Fruit fly (Drosophila melanogaster) whole organism, embryonic: ENCODE data around the gene lap.

Source experiments
- Aef1 ChIP-seq: fragments of 200-800 bp; sonication (Bioruptor generic); IDR thresholded peaks from 3 replicates; pipeline ENCODE4 v1.3.6; 2022; ENCODE audit warnings: missing biosample characterization, missing genetic modification characterization
- BtbVII ChIP-seq: fragments of 200-800 bp; sonication (Bioruptor generic); optimal IDR thresholded peaks from 3 replicates; lab custom pipeline; 2017; ENCODE audit warnings: missing biosample characterization, mild to moderate bottlenecking, missing genetic modification characterization
- C15 ChIP-seq: fragments of 200-800 bp; sonication (Bioruptor generic); IDR thresholded peaks from 3 replicates; pipeline ENCODE4 v1.3.6; 2022; ENCODE audit warnings: missing biosample characterization, missing genetic modification characterization
- CG10274 ChIP-seq: fragments of 200-800 bp; sonication (Bioruptor generic); optimal IDR thresholded peaks from 3 replicates; lab custom pipeline; 2017; ENCODE audit warnings: missing biosample characterization, mild to moderate bottlenecking, missing genetic modification characterization
- CG10321 ChIP-seq: fragments of 200-800 bp; sonication (Bioruptor generic); IDR thresholded peaks from 2 replicates; pipeline ENCODE4 v1.3.6; 2022; ENCODE audit warnings: missing biosample characterization, missing genetic modification characterization
- CG12104 ChIP-seq: fragments of 200-800 bp; sonication (Bioruptor generic); optimal IDR thresholded peaks from 3 replicates; lab custom pipeline; 2016; ENCODE audit warnings: missing biosample characterization, missing genetic modification characterization
- CG12299 ChIP-seq: fragments of 200-800 bp; sonication (Bioruptor generic); optimal IDR thresholded peaks from 2 replicates; lab custom pipeline; 2018; ENCODE audit warnings: missing biosample characterization, mild to moderate bottlenecking, missing genetic modification characterization
- CG1233 ChIP-seq: fragments of 200-800 bp; sonication (Bioruptor generic); optimal IDR thresholded peaks from 4 replicates; lab custom pipeline; 2018; ENCODE audit warnings: missing biosample characterization, mild to moderate bottlenecking, missing genetic modification characterization
- CG12391 ChIP-seq: fragments of 200-800 bp; sonication (Bioruptor generic); optimal IDR thresholded peaks from 3 replicates; lab custom pipeline; 2018; ENCODE audit warnings: missing biosample characterization, mild to moderate bottlenecking, missing genetic modification characterization, moderate library complexity
- CG1647 ChIP-seq: fragments of 200-800 bp; sonication (Bioruptor generic); optimal IDR thresholded peaks from 3 replicates; lab custom pipeline; 2016; ENCODE audit warnings: missing biosample characterization, missing genetic modification characterization
- CG17612 ChIP-seq: fragments of 200-800 bp; sonication (Bioruptor generic); IDR thresholded peaks from 2 replicates; pipeline ENCODE4 v1.3.6; 2022; ENCODE audit warnings: missing biosample characterization, missing genetic modification characterization
- CG17829 ChIP-seq: fragments of 200-800 bp; optimal IDR thresholded peaks from 2 replicates; lab custom pipeline; 2019; ENCODE audit warnings: missing biosample characterization, mild to moderate bottlenecking, missing genetic modification characterization, moderate library complexity
- CG2889 ChIP-seq: fragments of 200-800 bp; sonication (Bioruptor generic); IDR thresholded peaks from 3 replicates; pipeline ENCODE4 v1.3.6; 2022; ENCODE audit warnings: missing biosample characterization, missing genetic modification characterization
- CG31388 ChIP-seq: fragments of 200-800 bp; sonication (Bioruptor generic); optimal IDR thresholded peaks from 2 replicates; lab custom pipeline; 2016; ENCODE audit warnings: missing biosample characterization, missing genetic modification characterization
- CG32772 ChIP-seq: fragments of 200-800 bp; sonication (Bioruptor generic); IDR thresholded peaks from 2 replicates; pipeline ENCODE4 v1.3.6; 2022; ENCODE audit warnings: missing biosample characterization, missing genetic modification characterization
- CG3838 ChIP-seq: fragments of 200-800 bp; sonication (Bioruptor generic); optimal IDR thresholded peaks from 3 replicates; lab custom pipeline; 2016; ENCODE audit warnings: missing biosample characterization, missing genetic modification characterization
- CG8478 ChIP-seq: fragments of >200 bp; optimal IDR thresholded peaks from 2 replicates; lab custom pipeline; 2018
- CG8924 ChIP-seq: fragments of 200-800 bp; optimal IDR thresholded peaks from 3 replicates; lab custom pipeline; 2019; ENCODE audit warnings: missing biosample characterization, mild to moderate bottlenecking, missing genetic modification characterization, moderate library complexity
- CG8944 ChIP-seq: fragments of 200-800 bp; sonication (Bioruptor generic); optimal IDR thresholded peaks from 3 replicates; lab custom pipeline; 2016; ENCODE audit warnings: missing biosample characterization, missing genetic modification characterization
- CG9727 ChIP-seq: fragments of 200-800 bp; sonication (Bioruptor generic); optimal IDR thresholded peaks from 3 replicates; lab custom pipeline; 2017; ENCODE audit warnings: missing biosample characterization, mild to moderate bottlenecking, missing genetic modification characterization
- CTCF ChIP-seq: fragments of 200-800 bp; sonication (Bioruptor generic); optimal IDR thresholded peaks from 2 replicates; lab custom pipeline; 2017; ENCODE audit warnings: missing biosample characterization, mild to moderate bottlenecking, missing genetic modification characterization, moderate library complexity
- CkIIα-i1 ChIP-seq: fragments of 200-800 bp; sonication (Bioruptor generic); IDR thresholded peaks from 2 replicates; pipeline ENCODE4 v1.3.6; 2022; ENCODE audit warnings: missing biosample characterization, missing genetic modification characterization
- Drgx ChIP-seq: fragments of 200-800 bp; sonication (Bioruptor generic); IDR thresholded peaks from 2 replicates; pipeline ENCODE4 v1.3.6; 2022; ENCODE audit warnings: missing biosample characterization, missing genetic modification characterization
- ERR ChIP-seq: fragments of 200-800 bp; sonication (Bioruptor generic); optimal IDR thresholded peaks from 2 replicates; lab custom pipeline; 2016; ENCODE audit warnings: missing biosample characterization, missing genetic modification characterization
- Eip74EF ChIP-seq, 2 experiments: fragments of 200-800 bp in 1 of 2; fragments of >200 bp in 1 of 2; sonication (Bioruptor generic) in 1 of 2; optimal IDR thresholded peaks; 2 replicates each; lab custom pipeline; 2017 to 2019; ENCODE audit warnings: missing biosample characterization in 2 of 2, missing genetic modification characterization in 2 of 2, mild to moderate bottlenecking in 1 of 2, moderate library complexity in 1 of 2
- HLH3B ChIP-seq: fragments of 200-800 bp; sonication (Bioruptor generic); IDR thresholded peaks from 2 replicates; pipeline ENCODE4 v1.3.6; 2022; ENCODE audit warnings: missing biosample characterization, missing genetic modification characterization
- HLH4C ChIP-seq: fragments of 200-800 bp; sonication (Bioruptor generic); IDR thresholded peaks from 3 replicates; pipeline ENCODE4 v1.3.6; 2022; ENCODE audit warnings: missing biosample characterization, missing genetic modification characterization; ENCODE audit not compliant: partially characterized antibody
- HLH54F ChIP-seq: fragments of 200-800 bp; sonication (Bioruptor generic); optimal IDR thresholded peaks from 3 replicates; lab custom pipeline; 2016; ENCODE audit warnings: missing biosample characterization, missing genetic modification characterization
- Hey ChIP-seq: fragments of 200-800 bp; sonication (Bioruptor generic); optimal IDR thresholded peaks from 3 replicates; lab custom pipeline; 2018; ENCODE audit warnings: missing biosample characterization, mild to moderate bottlenecking, missing genetic modification characterization
- Lhr ChIP-seq: fragments of 200-800 bp; sonication (Bioruptor generic); optimal IDR thresholded peaks from 3 replicates; lab custom pipeline; 2017; ENCODE audit warnings: mild to moderate bottlenecking, missing biosample characterization, missing genetic modification reagents, missing genetic modification characterization
- Max ChIP-seq: fragments of 200-800 bp; sonication (Bioruptor generic); optimal IDR thresholded peaks from 2 replicates; lab custom pipeline; 2016; ENCODE audit warnings: missing biosample characterization, mild to moderate bottlenecking, missing genetic modification characterization
- Opbp ChIP-seq: fragments of 200-800 bp; sonication (Bioruptor generic); IDR thresholded peaks from 3 replicates; pipeline ENCODE4 v1.3.6; 2022; ENCODE audit warnings: missing biosample characterization, missing genetic modification characterization; ENCODE audit not compliant: partially characterized antibody
- Sry-β ChIP-seq: fragments of 200-800 bp; sonication (Bioruptor generic); optimal IDR thresholded peaks from 2 replicates; lab custom pipeline; 2018; ENCODE audit warnings: missing biosample characterization, mild to moderate bottlenecking, missing genetic modification characterization, moderate library complexity
- Trl ChIP-seq, 3 experiments: fragments of >200 bp in 2 of 3; fragments of 200-800 bp in 1 of 3; sonication (Bioruptor generic) in 1 of 3; optimal IDR thresholded peaks; 2 replicates in 1 of 3; 3 replicates in 2 of 3; lab custom pipeline; 2016 to 2017; ENCODE audit warnings: missing biosample characterization in 1 of 3, missing genetic modification characterization in 1 of 3
- ac ChIP-seq: fragments of 200-800 bp; sonication (Bioruptor generic); optimal IDR thresholded peaks from 3 replicates; lab custom pipeline; 2017; ENCODE audit warnings: missing biosample characterization, mild to moderate bottlenecking, missing genetic modification characterization
- caup ChIP-seq: fragments of 200-800 bp; sonication (Bioruptor generic); optimal IDR thresholded peaks from 3 replicates; lab custom pipeline; 2017; ENCODE audit warnings: missing biosample characterization, mild to moderate bottlenecking, missing genetic modification characterization, moderate library complexity; ENCODE audit not compliant: severe bottlenecking
- cwo ChIP-seq: fragments of 200-800 bp; sonication (Bioruptor generic); optimal IDR thresholded peaks from 3 replicates; lab custom pipeline; 2017; ENCODE audit warnings: missing biosample characterization, missing genetic modification characterization, mild to moderate bottlenecking, moderate library complexity, missing genetic modification reagents
- dmrt11E ChIP-seq: fragments of 200-800 bp; sonication (Bioruptor generic); optimal IDR thresholded peaks from 3 replicates; lab custom pipeline; 2018; ENCODE audit warnings: missing biosample characterization, mild to moderate bottlenecking, missing genetic modification characterization, moderate library complexity
- dmrt99B ChIP-seq: fragments of 200-800 bp; sonication (Bioruptor generic); optimal IDR thresholded peaks from 2 replicates; lab custom pipeline; 2018; ENCODE audit warnings: missing biosample characterization, mild to moderate bottlenecking, missing genetic modification characterization, moderate library complexity
- emc ChIP-seq: fragments of 200-800 bp; sonication (Bioruptor generic); optimal IDR thresholded peaks from 2 replicates; lab custom pipeline; 2016; ENCODE audit warnings: missing biosample characterization, missing genetic modification characterization
- gce ChIP-seq: fragments of 200-800 bp; sonication (Bioruptor generic); IDR thresholded peaks from 3 replicates; pipeline ENCODE4 v1.3.6; 2022; ENCODE audit warnings: missing biosample characterization, missing genetic modification characterization
- ham ChIP-seq: fragments of 200-800 bp; sonication (Bioruptor generic); IDR thresholded peaks from 2 replicates; pipeline ENCODE4 v1.3.6; 2022; ENCODE audit warnings: missing biosample characterization, missing genetic modification characterization
- lola ChIP-seq, 3 experiments: fragments of >200 bp in 2 of 3; fragments of 200-800 bp in 1 of 3; sonication (Bioruptor generic) in 1 of 3; optimal IDR thresholded peaks; 2 replicates each; lab custom pipeline; 2017 to 2019; ENCODE audit warnings: missing biosample characterization in 3 of 3, missing genetic modification characterization in 3 of 3, mild to moderate bottlenecking in 1 of 3, moderate library complexity in 1 of 3
- peb ChIP-seq: fragments of 200-800 bp; sonication (Bioruptor generic); IDR thresholded peaks from 2 replicates; pipeline ENCODE4 v1.3.6; 2022; ENCODE audit warnings: missing biosample characterization, missing genetic modification characterization
- rib ChIP-seq: fragments of 200-800 bp; sonication (Bioruptor generic); IDR thresholded peaks from 2 replicates; pipeline ENCODE4 v1.3.6; 2022; ENCODE audit warnings: missing biosample characterization, missing genetic modification characterization
- run ChIP-seq: fragments of 200-800 bp; sonication (Bioruptor generic); optimal IDR thresholded peaks from 3 replicates; lab custom pipeline; 2018; ENCODE audit warnings: missing biosample characterization, mild to moderate bottlenecking, missing genetic modification characterization
- sens-2 ChIP-seq: fragments of 200-800 bp; sonication (Bioruptor generic); IDR thresholded peaks from 2 replicates; pipeline ENCODE4 v1.3.6; 2022; ENCODE audit warnings: missing biosample characterization, missing genetic modification characterization
- sob ChIP-seq: fragments of 200-800 bp; sonication (Bioruptor generic); IDR thresholded peaks from 2 replicates; pipeline ENCODE4 v1.3.6; 2022; ENCODE audit warnings: missing biosample characterization, missing genetic modification characterization
- tna ChIP-seq: fragments of 200-800 bp; sonication (Bioruptor generic); IDR thresholded peaks from 2 replicates; pipeline ENCODE4 v1.3.6; 2022; ENCODE audit warnings: missing biosample characterization, missing genetic modification characterization; ENCODE audit not compliant: partially characterized antibody
- toy ChIP-seq: fragments of 200-800 bp; sonication (Bioruptor generic); IDR thresholded peaks from 2 replicates; pipeline ENCODE4 v1.3.6; 2022; ENCODE audit warnings: missing biosample characterization, missing genetic modification characterization
- ttk ChIP-seq: fragments of 200-800 bp; sonication (Bioruptor generic); IDR thresholded peaks from 2 replicates; pipeline ENCODE4 v2.1.2; 2022; ENCODE audit warnings: missing biosample characterization, missing genetic modification characterization

The lap gene

dm6 chr3R:7249460-7249859 lies 62.7 kb downstream of the lap start, which contains the start of the genes CG1227 and Dtwd2 (continued):
- TF ChIP-seq CG2889 = peak; percentile 89
- peak; percentile 56 for TF ChIP-seq Hey
- peak; percentile 91 for TF ChIP-seq sob (GFP tag; lab: Robert Waterston, UW)
- TF ChIP-seq sens-2 (GFP tag; lab: Robert Waterston, UW) = peak; percentile 80
- TF ChIP-seq cwo (GFP tag; lab: Kevin White, UChicago) = no peak
- TF ChIP-seq tna = no peak
- TF ChIP-seq Eip74EF (GFP tag; optimal IDR thresholded peaks at IDR 0.05; lab: Kevin White, UChicago) = peak in 1 of 2 experiments; percentile 94
- peak; percentile 62 for TF ChIP-seq CG3838 (GFP tag; lab: Kevin White, UChicago)
- TF ChIP-seq gce = peak; percentile 86
- TF ChIP-seq CkIIα-i1 (GFP tag; lab: Robert Waterston, UW) = no peak
- TF ChIP-seq toy (GFP tag; lab: Robert Waterston, UW) = peak; percentile 74
- peak; percentile 85 for TF ChIP-seq rib (GFP tag; lab: Robert Waterston, UW)
- peak; percentile 78 for TF ChIP-seq CG32772
- TF ChIP-seq dmrt11E (tag; lab: Kevin White, UChicago) = peak; percentile 90
- TF ChIP-seq CG10321 = peak; percentile 73
- no peak for TF ChIP-seq CG8944
- TF ChIP-seq Drgx (GFP tag; lab: Robert Waterston, UW) = peak; percentile 97
- no peak for TF ChIP-seq BtbVII
- TF ChIP-seq ERR (GFP tag; lab: Kevin White, UChicago) = peak; percentile 22
- peak; percentile 85 for TF ChIP-seq Aef1 (GFP tag; lab: Robert Waterston, UW)
- TF ChIP-seq CG31388 = no peak
- no peak for TF ChIP-seq CG1647 (GFP tag; lab: Kevin White, UChicago)
- peak; percentile 8 for TF ChIP-seq CTCF (GFP tag; lab: Kevin White, UChicago)
- peak; percentile 44 for TF ChIP-seq ac (GFP tag; lab: Kevin White, UChicago)
- TF ChIP-seq ttk (GFP tag; lab: Robert Waterston, UW) = peak; percentile 91
- TF ChIP-seq C15 (GFP tag; lab: Robert Waterston, UW) = peak; percentile 83; the same call in 1 of the 3 replicates
- peak; percentile 97 for TF ChIP-seq CG12391
- peak; percentile 96 for TF ChIP-seq CG8924 (tag; lab: Kevin White, UChicago)
- peak; percentile 83 for TF ChIP-seq CG12104 (GFP tag; lab: Kevin White, UChicago)
- TF ChIP-seq CG9727 = peak; percentile 90
- no peak for TF ChIP-seq CG8478 (lab: Kevin White, UChicago)
- TF ChIP-seq Trl (optimal IDR thresholded peaks at IDR 0.05; lab: Kevin White, UChicago) = no peak
- peak; percentile 64 for TF ChIP-seq Trl (GFP tag; optimal IDR thresholded peaks at IDR 0.05; lab: Kevin White, UChicago)
- TF ChIP-seq run (tag; lab: Kevin White, UChicago) = peak; percentile 86
- TF ChIP-seq HLH54F (GFP tag; lab: Kevin White, UChicago) = peak; percentile 50
- TF ChIP-seq caup (GFP tag; lab: Kevin White, UChicago) = peak; percentile 87
- peak; percentile 89 for TF ChIP-seq HLH3B (GFP tag; lab: Robert Waterston, UW)
- TF ChIP-seq peb = peak; percentile 62; the same call in 1 of the 2 replicates
- peak; percentile 60 for TF ChIP-seq CG10274
- no peak for TF ChIP-seq emc
- TF ChIP-seq lola (GFP tag; optimal IDR thresholded peaks at IDR 0.05; lab: Kevin White, UChicago) = peak in 1 of 3 experiments; percentile 88
- peak; percentile 91 for TF ChIP-seq dmrt99B (tag; lab: Kevin White, UChicago)
- no peak for TF ChIP-seq Sry-β (GFP tag; lab: Kevin White, UChicago)
- TF ChIP-seq CG1233 (GFP tag; lab: Kevin White, UChicago) = peak; percentile 87
- TF ChIP-seq Opbp (GFP tag; lab: Robert Waterston, UW) = no peak
- peak; percentile 63 for TF ChIP-seq CG17612 (GFP tag; lab: Robert Waterston, UW)
- TF ChIP-seq HLH4C = no peak
- TF ChIP-seq Lhr = peak; percentile 61
- TF ChIP-seq Max (GFP tag; lab: Kevin White, UChicago) = peak; percentile 88
- peak; percentile 97 for TF ChIP-seq CG12299 (tag; lab: Kevin White, UChicago)
- TF ChIP-seq CG17829 (tag; lab: Kevin White, UChicago) = peak; percentile 96
- no peak for TF ChIP-seq ham (GFP tag; lab: Robert Waterston, UW)
